Fruit fly (Drosophila melanogaster) whole organism, embryonic: Measurements from ENCODE around the gene CG15742.

ENCODE experiments used
- E2f1 ChIP-seq: fragments of 200-800 bp; sonication (Bioruptor generic); IDR thresholded peaks from 2 replicates; pipeline ENCODE4 v1.3.6; 2022; ENCODE audit warnings: missing biosample characterization, missing genetic modification characterization
- toy ChIP-seq: fragments of 200-800 bp; sonication (Bioruptor generic); IDR thresholded peaks from 2 replicates; pipeline ENCODE4 v1.3.6; 2022; ENCODE audit warnings: missing biosample characterization, missing genetic modification characterization

DNA sequence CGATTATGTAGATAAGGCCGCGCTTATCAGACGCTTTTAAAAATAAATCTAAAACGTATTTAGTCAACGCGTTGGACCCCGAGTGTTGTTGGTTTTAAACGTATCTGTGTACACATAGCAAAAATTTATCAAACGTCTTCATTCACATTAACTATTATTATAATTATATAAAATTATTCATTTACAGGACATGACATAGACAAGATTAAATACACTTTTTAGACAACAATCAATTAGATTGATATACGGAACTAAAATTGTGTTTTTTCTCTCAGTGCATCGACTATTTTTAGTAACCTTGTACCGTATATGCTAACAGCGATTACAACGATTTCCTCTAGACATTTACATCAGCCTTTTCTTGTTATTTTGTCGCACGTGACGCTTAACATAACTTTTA lies 18.4 kb upstream of the CG15742 start:
- peak; percentile 78 for TF ChIP-seq E2f1
- TF ChIP-seq toy (GFP tag; lab: Robert Waterston, UW), result peak; percentile 66; the same call in 1 of the 2 replicates
